Worm (Caenorhabditis elegans): ENCODE measurements around the gene scrm-8.

- TF ChIP-seq unc-62 (GFP tag; optimal IDR thresholded peaks at IDR 0.05) (no peak), nhr-12 (tag; optimal IDR thresholded peaks at IDR 0.05) (no peak), skn-1 (tag; optimal IDR thresholded peaks at IDR 0.05) (no peak), ceh-28 (tag; optimal IDR thresholded peaks at IDR 0.05) (no peak), snpc-4 (tag; optimal IDR thresholded peaks at IDR 0.05) (no peak), unc-39 (tag; optimal IDR thresholded peaks at IDR 0.05) (no peak), nhr-28 (tag; optimal IDR thresholded peaks at IDR 0.05) (no peak), ztf-11 (tag; optimal IDR thresholded peaks at IDR 0.05) (no peak), hmg-11 (tag; optimal IDR thresholded peaks at IDR 0.05) (no peak)
These were observed 25.5 kb upstream of the scrm-8 start, which contains the start of gene F49F1.10 for ce11 chrIV:4139022-4139421.

Data from whole organism, L3 larva.